Fruit fly (Drosophila melanogaster): ENCODE results near the gene pes.

dm6 chr2L:8006038-8006437 is 12.1 kb upstream of the pes start:
- TF ChIP-seq lz (GFP tag; optimal IDR thresholded peaks at IDR 0.05) (peak; percentile 37), Ets96B (tag; optimal IDR thresholded peaks at IDR 0.05) (peak; percentile 33), CG4318 (GFP tag; optimal IDR thresholded peaks at IDR 0.05) (peak; percentile 20), OdsH (GFP tag; optimal IDR thresholded peaks at IDR 0.05) (peak; percentile 64), achi (GFP tag; optimal IDR thresholded peaks at IDR 0.05) (peak; percentile 48), Sox14 (GFP tag; optimal IDR thresholded peaks at IDR 0.05) (peak; percentile 42)

Measured in whole organism, prepupa.